Fruit fly (Drosophila melanogaster) whole organism, embryonic: ENCODE data around the gene CG15877.

Source experiments
- BEAF-32 ChIP-seq: fragments of 200-800 bp; sonication (Bioruptor generic); optimal IDR thresholded peaks from 3 replicates; lab custom pipeline; 2017; ENCODE audit warnings: missing biosample characterization, missing genetic modification characterization, mild to moderate bottlenecking, moderate library complexity, missing genetic modification reagents
- Bdp1 ChIP-seq: fragments of 200-800 bp; sonication (Bioruptor generic); optimal IDR thresholded peaks from 3 replicates; lab custom pipeline; 2016; ENCODE audit warnings: missing biosample characterization, missing genetic modification characterization
- Bgb ChIP-seq: fragments of 200-800 bp; sonication (Bioruptor generic); IDR thresholded peaks from 2 replicates; pipeline ENCODE4 v1.3.6; 2022; ENCODE audit warnings: missing biosample characterization, missing genetic modification characterization; ENCODE audit not compliant: partially characterized antibody
- CG1024 ChIP-seq: fragments of 200-800 bp; sonication (Bioruptor generic); IDR thresholded peaks from 2 replicates; pipeline ENCODE4 v1.3.6; 2022; ENCODE audit warnings: missing biosample characterization, missing genetic modification characterization
- CG12219 ChIP-seq: fragments of 200-800 bp; sonication (Bioruptor generic); optimal IDR thresholded peaks from 3 replicates; lab custom pipeline; 2018; ENCODE audit warnings: missing biosample characterization, mild to moderate bottlenecking, missing genetic modification characterization
- CG13287 ChIP-seq: fragments of 200-800 bp; sonication (Bioruptor generic); IDR thresholded peaks from 2 replicates; pipeline ENCODE4 v1.3.6; 2022; ENCODE audit warnings: missing biosample characterization, missing genetic modification characterization; ENCODE audit not compliant: partially characterized antibody
- CG15073 ChIP-seq: fragments of 200-800 bp; sonication (Bioruptor generic); optimal IDR thresholded peaks from 2 replicates; lab custom pipeline; 2016; ENCODE audit warnings: missing biosample characterization, missing genetic modification characterization
- CG15696 ChIP-seq: fragments of 200-800 bp; sonication (Bioruptor generic); optimal IDR thresholded peaks from 2 replicates; lab custom pipeline; 2019; ENCODE audit warnings: missing biosample characterization, mild to moderate bottlenecking, missing genetic modification characterization, moderate library complexity
- CG1647 ChIP-seq: fragments of 200-800 bp; sonication (Bioruptor generic); optimal IDR thresholded peaks from 3 replicates; lab custom pipeline; 2016; ENCODE audit warnings: missing biosample characterization, missing genetic modification characterization
- CG17186 ChIP-seq: fragments of 200-800 bp; sonication (Bioruptor generic); optimal IDR thresholded peaks from 3 replicates; lab custom pipeline; 2017; ENCODE audit warnings: missing biosample characterization, missing genetic modification reagents, missing genetic modification characterization
- CG17568 ChIP-seq: fragments of 200-800 bp; sonication (Bioruptor generic); optimal IDR thresholded peaks from 2 replicates; lab custom pipeline; 2018; ENCODE audit warnings: missing biosample characterization, mild to moderate bottlenecking, missing genetic modification characterization, moderate library complexity
- CG17829 ChIP-seq: fragments of 200-800 bp; optimal IDR thresholded peaks from 2 replicates; lab custom pipeline; 2019; ENCODE audit warnings: missing biosample characterization, mild to moderate bottlenecking, missing genetic modification characterization, moderate library complexity
- CG18011 ChIP-seq: fragments of 200-800 bp; sonication (Bioruptor generic); optimal IDR thresholded peaks from 2 replicates; lab custom pipeline; 2017; ENCODE audit warnings: missing biosample characterization, missing genetic modification characterization, mild to moderate bottlenecking, moderate library complexity, missing genotype
- CG2129 ChIP-seq: fragments of 200-800 bp; sonication (Bioruptor generic); IDR thresholded peaks from 2 replicates; pipeline ENCODE4 v1.3.6; 2022; ENCODE audit warnings: missing biosample characterization, missing genetic modification characterization; ENCODE audit not compliant: partially characterized antibody
- CG32767 ChIP-seq: fragments of 200-800 bp; sonication (Bioruptor generic); IDR thresholded peaks from 2 replicates; pipeline ENCODE4 v1.3.6; 2022; ENCODE audit warnings: missing biosample characterization, missing genetic modification characterization
- CG33557 ChIP-seq: fragments of 200-800 bp; sonication (Bioruptor generic); optimal IDR thresholded peaks from 2 replicates; lab custom pipeline; 2019; ENCODE audit warnings: missing biosample characterization, mild to moderate bottlenecking, missing genetic modification characterization, moderate library complexity
- CG34224 ChIP-seq: fragments of 200-800 bp; sonication (Bioruptor generic); IDR thresholded peaks from 3 replicates; pipeline ENCODE4 v1.3.6; 2022; ENCODE audit warnings: missing biosample characterization, missing genetic modification characterization; ENCODE audit not compliant: partially characterized antibody
- CG34422 ChIP-seq: fragments of 200-800 bp; sonication (Bioruptor generic); IDR thresholded peaks from 3 replicates; pipeline ENCODE4 v1.3.6; 2022; ENCODE audit warnings: missing biosample characterization, missing genetic modification characterization
- CG42726 ChIP-seq: fragments of 200-800 bp; sonication (Bioruptor generic); IDR thresholded peaks from 2 replicates; pipeline ENCODE4 v1.3.6; 2022; ENCODE audit warnings: missing biosample characterization, missing genetic modification characterization; ENCODE audit not compliant: partially characterized antibody
- CG4282 ChIP-seq: fragments of 200-800 bp; sonication (Bioruptor generic); optimal IDR thresholded peaks from 2 replicates; lab custom pipeline; 2016; ENCODE audit warnings: missing biosample characterization, missing genetic modification characterization
- CG7928 ChIP-seq: fragments of 200-800 bp; sonication (Bioruptor generic); optimal IDR thresholded peaks from 2 replicates; lab custom pipeline; 2017; ENCODE audit warnings: missing biosample characterization, mild to moderate bottlenecking, missing genetic modification characterization
- Doc3 ChIP-seq: fragments of 200-800 bp; sonication (Bioruptor generic); IDR thresholded peaks from 3 replicates; pipeline ENCODE4 v1.3.6; 2022; ENCODE audit warnings: missing biosample characterization, missing genetic modification characterization; ENCODE audit not compliant: partially characterized antibody
- E2f1 ChIP-seq: fragments of 200-800 bp; sonication (Bioruptor generic); IDR thresholded peaks from 2 replicates; pipeline ENCODE4 v1.3.6; 2022; ENCODE audit warnings: missing biosample characterization, missing genetic modification characterization
- HLH3B ChIP-seq: fragments of 200-800 bp; sonication (Bioruptor generic); IDR thresholded peaks from 2 replicates; pipeline ENCODE4 v1.3.6; 2022; ENCODE audit warnings: missing biosample characterization, missing genetic modification characterization
- Hr78 ChIP-seq, 2 experiments: fragments of 200-800 bp in 1 of 2; fragments of >200 bp in 1 of 2; sonication (Bioruptor generic) in 1 of 2; optimal IDR thresholded peaks; 2 replicates each; lab custom pipeline; 2017 to 2019; ENCODE audit warnings: missing biosample characterization in 2 of 2, missing genetic modification characterization in 2 of 2, mild to moderate bottlenecking in 1 of 2, moderate library complexity in 1 of 2
- Mrtf ChIP-seq: fragments of 200-800 bp; sonication (Bioruptor generic); IDR thresholded peaks from 3 replicates; pipeline ENCODE4 v1.3.6; 2022; ENCODE audit warnings: missing biosample characterization, missing genetic modification characterization
- Oli ChIP-seq: fragments of 200-800 bp; sonication (Bioruptor generic); optimal IDR thresholded peaks from 2 replicates; lab custom pipeline; 2018; ENCODE audit warnings: missing biosample characterization, mild to moderate bottlenecking, missing genetic modification characterization, moderate library complexity
- TFAM ChIP-seq: fragments of 200-800 bp; sonication (Bioruptor generic); optimal IDR thresholded peaks from 2 replicates; lab custom pipeline; 2017; ENCODE audit warnings: missing biosample characterization, missing genetic modification characterization, inconsistent platforms
- corto ChIP-seq: fragments of 200-800 bp; sonication (Bioruptor generic); optimal IDR thresholded peaks from 2 replicates; lab custom pipeline; 2016; ENCODE audit warnings: missing biosample characterization, mild to moderate bottlenecking, missing genetic modification characterization, moderate library complexity
- gce ChIP-seq: fragments of 200-800 bp; sonication (Bioruptor generic); IDR thresholded peaks from 3 replicates; pipeline ENCODE4 v1.3.6; 2022; ENCODE audit warnings: missing biosample characterization, missing genetic modification characterization
- gfzf ChIP-seq: fragments of 200-800 bp; sonication (Bioruptor generic); optimal IDR thresholded peaks from 2 replicates; lab custom pipeline; 2016; ENCODE audit warnings: missing biosample characterization, mild to moderate bottlenecking, missing genetic modification characterization, moderate library complexity
- grau ChIP-seq: fragments of 200-800 bp; optimal IDR thresholded peaks from 3 replicates; lab custom pipeline; 2019; ENCODE audit warnings: missing biosample characterization, mild to moderate bottlenecking, missing genetic modification characterization, moderate library complexity
- gro ChIP-seq: fragments of 200-800 bp; sonication (Bioruptor generic); optimal IDR thresholded peaks from 2 replicates; lab custom pipeline; 2016; ENCODE audit warnings: missing biosample characterization, missing genetic modification characterization
- mirr ChIP-seq: fragments of 200-800 bp; sonication (Bioruptor generic); optimal IDR thresholded peaks from 3 replicates; lab custom pipeline; 2018; ENCODE audit warnings: missing biosample characterization, mild to moderate bottlenecking, missing genetic modification characterization
- mld ChIP-seq: fragments of 200-800 bp; sonication (Bioruptor generic); IDR thresholded peaks from 3 replicates; pipeline ENCODE4 v1.3.6; 2022; ENCODE audit warnings: missing biosample characterization, missing genetic modification characterization; ENCODE audit not compliant: partially characterized antibody
- pb ChIP-seq: fragments of 200-800 bp; sonication (Bioruptor generic); optimal IDR thresholded peaks from 3 replicates; lab custom pipeline; 2016; ENCODE audit warnings: missing biosample characterization, missing genetic modification characterization
- run ChIP-seq: fragments of 200-800 bp; sonication (Bioruptor generic); optimal IDR thresholded peaks from 3 replicates; lab custom pipeline; 2018; ENCODE audit warnings: missing biosample characterization, mild to moderate bottlenecking, missing genetic modification characterization
- sc ChIP-seq, 3 experiments: fragments of >200 bp in 2 of 3; fragments of 200-800 bp in 1 of 3; sonication (Bioruptor generic) in 1 of 3; optimal IDR thresholded peaks; 2 replicates in 2 of 3; 3 replicates in 1 of 3; lab custom pipeline; 2017; ENCODE audit warnings: mild to moderate bottlenecking in 1 of 3, missing biosample characterization in 1 of 3, missing genetic modification characterization in 1 of 3, missing genetic modification reagents in 1 of 3
- sd ChIP-seq: fragments of 200-800 bp; sonication (Bioruptor generic); optimal IDR thresholded peaks from 3 replicates; lab custom pipeline; 2018; ENCODE audit warnings: missing biosample characterization, mild to moderate bottlenecking, missing genetic modification characterization, moderate library complexity
- sens ChIP-seq: fragments of 200-800 bp; sonication (Bioruptor generic); peaks from one replicate; lab custom pipeline; 2016; ENCODE audit warnings: missing biosample characterization, missing genetic modification characterization
- slbo ChIP-seq: fragments of 200-800 bp; sonication (Bioruptor generic); IDR thresholded peaks from 2 replicates; pipeline ENCODE4 v1.3.6; 2022; ENCODE audit warnings: missing biosample characterization, missing genetic modification characterization
- slou ChIP-seq: fragments of 200-800 bp; sonication (Bioruptor generic); optimal IDR thresholded peaks from 3 replicates; lab custom pipeline; 2016; ENCODE audit warnings: missing biosample characterization, missing genetic modification characterization
- slp2 ChIP-seq: fragments of 200-800 bp; sonication (Bioruptor generic); optimal IDR thresholded peaks from 2 replicates; lab custom pipeline; 2016; ENCODE audit warnings: missing biosample characterization, missing genetic modification characterization
- tin ChIP-seq: fragments of 200-800 bp; sonication (Bioruptor generic); optimal IDR thresholded peaks from 3 replicates; lab custom pipeline; 2016; ENCODE audit warnings: missing biosample characterization, missing genetic modification characterization
- tna ChIP-seq: fragments of 200-800 bp; sonication (Bioruptor generic); IDR thresholded peaks from 2 replicates; pipeline ENCODE4 v1.3.6; 2022; ENCODE audit warnings: missing biosample characterization, missing genetic modification characterization; ENCODE audit not compliant: partially characterized antibody
- trem ChIP-seq: fragments of 200-800 bp; optimal IDR thresholded peaks from 3 replicates; lab custom pipeline; 2019; ENCODE audit warnings: missing biosample characterization, mild to moderate bottlenecking, missing genetic modification characterization, moderate library complexity
- ttk ChIP-seq: fragments of 200-800 bp; sonication (Bioruptor generic); IDR thresholded peaks from 2 replicates; pipeline ENCODE4 v2.1.2; 2022; ENCODE audit warnings: missing biosample characterization, missing genetic modification characterization
- vfl ChIP-seq: fragments of 200-800 bp; sonication (Bioruptor generic); optimal IDR thresholded peaks from 2 replicates; lab custom pipeline; 2016; ENCODE audit warnings: missing biosample characterization, missing genetic modification characterization
- wdn ChIP-seq: fragments of 200-800 bp; sonication (Bioruptor generic); IDR thresholded peaks from 2 replicates; pipeline ENCODE4 v1.3.6; 2022; ENCODE audit warnings: missing biosample characterization, missing genetic modification characterization

The CG15877 gene

DNA sequence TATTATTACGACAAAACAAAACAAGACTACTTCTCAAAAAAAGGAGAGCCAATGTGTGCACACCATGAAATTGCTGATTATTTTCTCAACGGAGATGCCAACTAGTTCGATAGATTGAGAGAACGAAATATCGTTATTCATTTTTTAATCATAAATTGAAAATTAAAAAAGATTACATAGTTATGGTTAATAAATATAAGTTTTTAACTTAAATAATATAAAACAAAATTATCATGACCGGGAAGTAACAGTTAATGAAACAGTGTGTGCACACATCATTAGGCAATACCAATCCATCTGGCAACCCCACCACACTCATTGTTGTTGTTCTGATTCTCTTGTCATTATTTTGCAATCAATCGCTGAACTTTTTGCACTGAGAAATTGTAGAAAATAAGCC is 5.5 kb downstream of the CG15877 start, which contains the start of the genes CG1317 and CG8993 (continued):
- TF ChIP-seq CG4282 (no peak), Hr78 (GFP tag; optimal IDR thresholded peaks at IDR 0.05; lab: Kevin White, UChicago) (no peak), pb (GFP tag; lab: Kevin White, UChicago) (no peak), CG34224 (GFP tag; lab: Robert Waterston, UW) (peak; percentile 67), sd (tag; lab: Kevin White, UChicago) (no peak), mirr (GFP tag; lab: Kevin White, UChicago) (no peak), trem (tag; lab: Kevin White, UChicago) (peak; percentile 98), ttk (GFP tag; lab: Robert Waterston, UW) (no peak), HLH3B (GFP tag; lab: Robert Waterston, UW) (0 out of 2 replicates have a peak, but pooled peaks have one; percentile 22), CG2129 (GFP tag; lab: Robert Waterston, UW) (peak; percentile 50), sc (optimal IDR thresholded peaks at IDR 0.05; lab: Kevin White, UChicago) (no peak), sc (GFP tag; optimal IDR thresholded peaks at IDR 0.05; lab: Kevin White, UChicago) (no peak), gfzf (GFP tag; lab: Kevin White, UChicago) (no peak), tin (peak; percentile 45), CG17829 (tag; lab: Kevin White, UChicago) (peak; percentile 80), CG42726 (GFP tag; lab: Robert Waterston, UW) (no peak), CG7928 (GFP tag; lab: Kevin White, UChicago) (no peak), CG33557 (GFP tag; lab: Kevin White, UChicago) (no peak), CG18011 (peak; percentile 9), Bgb (GFP tag; lab: Robert Waterston, UW) (peak; percentile 57), CG1024 (GFP tag; lab: Robert Waterston, UW) (no peak), CG32767 (GFP tag; lab: Robert Waterston, UW) (0 out of 2 replicates have a peak, but pooled peaks have one; percentile 21), CG17186 (GFP tag; lab: Kevin White, UChicago) (peak; percentile 25), CG15073 (no peak), grau (tag; lab: Kevin White, UChicago) (peak; percentile 66), tna (GFP tag; lab: Robert Waterston, UW) (no peak), CG1647 (no peak), gce (GFP tag; lab: Robert Waterston, UW) (no peak), wdn (GFP tag; lab: Robert Waterston, UW) (no peak), CG13287 (GFP tag; lab: Robert Waterston, UW) (peak; percentile 86), CG12219 (no peak), CG17568 (no peak), corto (GFP tag; lab: Kevin White, UChicago) (peak; percentile 4), Bdp1 (no peak), run (tag; lab: Kevin White, UChicago) (no peak), slp2 (no peak), gro (no peak), Mrtf (GFP tag; lab: Robert Waterston, UW) (no peak), TFAM (GFP tag; lab: Kevin White, UChicago) (no peak), CG34422 (GFP tag; lab: Robert Waterston, UW) (peak; percentile 64; the same call in 2 of the 3 replicates), Doc3 (peak; percentile 49; the same call in 2 of the 3 replicates), CG15696 (tag; lab: Kevin White, UChicago) (peak; percentile 55), BEAF-32 (GFP tag; lab: Kevin White, UChicago) (peak; percentile 77), vfl (no peak), E2f1 (GFP tag; lab: Robert Waterston, UW) (0 out of 2 replicates have a peak, but pooled peaks have one; percentile 18), slbo (GFP tag; lab: Robert Waterston, UW) (peak; percentile 81), Oli (tag; lab: Kevin White, UChicago) (peak; percentile 16), sens (GFP tag; lab: Kevin White, UChicago) (peak; percentile 40), mld (GFP tag; lab: Robert Waterston, UW) (no peak), slou (GFP tag; lab: Kevin White, UChicago) (peak; percentile 28)
